Worm (Caenorhabditis elegans): Measurements from ENCODE around the gene C03B8.3.

ce11 chrIII:7762250-7762649 is 50.1 kb downstream of the C03B8.3 start:
- TF ChIP-seq ztf-29 (GFP tag; IDR thresholded peaks at IDR 0.05) (no peak), med-1 (GFP tag; optimal IDR thresholded peaks at IDR 0.05; ENCODE audit: insufficient read depth) (no peak)

All from whole organism, midembryonic.